Fruit fly (Drosophila melanogaster) ovary, adult (tissue): ENCODE measurements around the gene CCHa1.

Source experiments
- CG17801 ChIP-seq: fragments of 200-800 bp; optimal IDR thresholded peaks from 2 replicates; lab custom pipeline; 2019; ENCODE audit warnings: missing biosample characterization, mild to moderate bottlenecking, missing genetic modification characterization, moderate library complexity; ENCODE audit not compliant: partially characterized antibody

The CCHa1 gene

dm6 chr3R:14061049-14061987 lies 35.3 kb downstream of the CCHa1 start:
- no peak for TF ChIP-seq CG17801 (GFP tag; lab: Kevin White, UChicago)

dm6 chr3R:14060399-14060798 lies 36.2 kb downstream of the CCHa1 start:
- TF ChIP-seq CG17801 (GFP tag; lab: Kevin White, UChicago): no peak

- no peak for TF ChIP-seq CG17801 (GFP tag; lab: Kevin White, UChicago)
Observed at dm6 chr3R:14059703-14060300, 36.8 kb downstream of the CCHa1 start.

- TF ChIP-seq CG17801 (GFP tag; lab: Kevin White, UChicago): no peak
Observed at dm6 chr3R:14058531-14059431, 37.9 kb downstream of the CCHa1 start.

- TF ChIP-seq CG17801 (GFP tag; lab: Kevin White, UChicago): peak; percentile 43
Observed at dm6 chr3R:14057132-14057855, 39.3 kb downstream of the CCHa1 start.

- TF ChIP-seq CG17801 (GFP tag; lab: Kevin White, UChicago): peak; percentile 50
Observed at dm6 chr3R:14056320-14057053, 40.1 kb downstream of the CCHa1 start, which contains the start of gene foxo. Gene foxo, plus strand, starts transcription at chr3R:14056945.

- TF ChIP-seq CG17801 (GFP tag; lab: Kevin White, UChicago): peak; percentile 48
Observed at dm6 chr3R:14055944-14056319, 40.7 kb downstream of the CCHa1 start.

- no peak for TF ChIP-seq CG17801 (GFP tag; lab: Kevin White, UChicago)
Observed at dm6 chr3R:14054103-14054502, 42.5 kb downstream of the CCHa1 start.

dm6 chr3R:14053037-14053808 lies 43.4 kb downstream of the CCHa1 start:
- peak; percentile 75 for TF ChIP-seq CG17801 (GFP tag; lab: Kevin White, UChicago)

- peak; percentile 57 for TF ChIP-seq CG17801 (GFP tag; lab: Kevin White, UChicago)
Observed at dm6 chr3R:14052182-14053036, 44.2 kb downstream of the CCHa1 start.

dm6 chr3R:14051391-14051852 lies 45.2 kb downstream of the CCHa1 start:
- TF ChIP-seq CG17801 (GFP tag; lab: Kevin White, UChicago): peak; percentile 98
